Worm (Caenorhabditis elegans): ENCODE measurements around the gene F36H5.9.

- TF ChIP-seq aha-1 (tag): no peak
- TF ChIP-seq ama-1 (optimal IDR thresholded peaks at IDR 0.05): no peak
- TF ChIP-seq snpc-4 (tag; optimal IDR thresholded peaks at IDR 0.05): no peak
- no peak for TF ChIP-seq hlh-30 (tag; optimal IDR thresholded peaks at IDR 0.05; ENCODE audit: insufficient read depth)
- no peak for TF ChIP-seq ceh-28 (tag; optimal IDR thresholded peaks at IDR 0.05)
- no peak for TF ChIP-seq unc-130 (GFP tag; optimal IDR thresholded peaks at IDR 0.05)
- no peak for TF ChIP-seq daf-19 (GFP tag; conservative IDR thresholded peaks at IDR 0.05)
- no peak for TF ChIP-seq ztf-11 (tag; optimal IDR thresholded peaks at IDR 0.05)
- no peak for TF ChIP-seq php-3 (GFP tag; IDR thresholded peaks at IDR 0.05)
- no peak for TF ChIP-seq nhr-237 (tag; optimal IDR thresholded peaks at IDR 0.05)
- no peak for TF ChIP-seq set-16 (GFP tag; IDR thresholded peaks at IDR 0.05)
- TF ChIP-seq egl-27 (tag; optimal IDR thresholded peaks at IDR 0.05): no peak
- no peak for TF ChIP-seq nhr-77 (tag; optimal IDR thresholded peaks at IDR 0.05)
- no peak for TF ChIP-seq hif-1 (tag; optimal IDR thresholded peaks at IDR 0.05)
Measured at ce11 chrII:1782474-1782873, 29.6 kb upstream of the F36H5.9 start, which contains the start of gene math-4.
